Fruit fly (Drosophila melanogaster) whole organism, pupa: Measurements from ENCODE around the gene CG3123.

Experiments
- CG12605 ChIP-seq: fragments of 200-800 bp; sonication (Bioruptor generic); IDR thresholded peaks from 2 replicates; pipeline ENCODE4 v1.3.6; 2022; ENCODE audit warnings: missing biosample characterization, missing genetic modification characterization
- CG4496 ChIP-seq: fragments of 200-800 bp; sonication (Bioruptor generic); IDR thresholded peaks from 3 replicates; pipeline ENCODE4 v1.3.6; 2022; ENCODE audit warnings: missing biosample characterization, missing genetic modification characterization
- D1 ChIP-seq: fragments of 200-800 bp; sonication (Bioruptor generic); optimal IDR thresholded peaks from 2 replicates; lab custom pipeline; 2018; ENCODE audit warnings: missing biosample characterization, mild to moderate bottlenecking, missing genetic modification characterization, moderate library complexity
- gl ChIP-seq: fragments of 200-800 bp; sonication (Bioruptor generic); optimal IDR thresholded peaks from 2 replicates; lab custom pipeline; 2018; ENCODE audit warnings: missing biosample characterization, mild to moderate bottlenecking, missing genetic modification characterization

- TF ChIP-seq CG4496 (GFP tag; lab: Robert Waterston, UW) (0 out of 3 replicates have a peak, but pooled peaks have one; percentile 38), gl (tag; lab: Kevin White, UChicago) (peak; percentile 88), CG12605 (GFP tag; lab: Robert Waterston, UW) (no peak), D1 (tag; lab: Kevin White, UChicago) (no peak)
Observed at dm6 chr2L:2806190-2806763, 19.0 kb downstream of the CG3123 start.
